Worm (Caenorhabditis elegans): ENCODE results near the gene F10D2.8.

DNA sequence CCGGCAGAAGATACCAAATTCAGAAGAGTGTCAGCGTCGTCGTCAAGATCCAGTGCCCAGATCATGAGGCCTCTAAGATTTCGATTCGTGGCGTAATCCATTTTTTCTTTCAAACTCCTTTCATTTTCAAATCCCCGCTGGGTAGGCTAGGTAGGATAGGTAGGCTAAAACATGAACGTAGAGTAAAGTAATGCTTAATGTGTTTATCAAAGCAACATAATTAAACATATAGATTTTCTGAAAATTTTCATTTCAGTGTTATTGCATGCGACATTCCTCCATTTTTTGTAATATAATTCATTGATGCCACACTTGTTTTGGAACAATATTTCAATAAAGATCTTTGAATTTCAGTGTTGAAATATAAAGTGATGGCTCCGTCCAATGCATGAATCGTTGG is 21.1 kb downstream of the F10D2.8 start, which contains the start of gene T01C4.8:
- TF ChIP-seq mel-28 (tag; optimal IDR thresholded peaks at IDR 0.05; ENCODE audit: borderline replicate concordance) (no peak), aptf-2 (GFP tag; conservative IDR thresholded peaks at IDR 0.05) (no peak), Y53G8AR.9 (GFP tag; conservative IDR thresholded peaks at IDR 0.05) (no peak), Y53F4B.3 (GFP tag; IDR thresholded peaks at IDR 0.05) (no peak), tlf-1 (GFP tag; optimal IDR thresholded peaks at IDR 0.05) (no peak), snpc-4 (GFP tag; optimal IDR thresholded peaks at IDR 0.05) (no peak), snpc-4 (tag; optimal IDR thresholded peaks at IDR 0.05) (no peak), nfyb-1 (GFP tag; IDR thresholded peaks at IDR 0.05) (no peak)

Measured in whole organism, young adult.